Fruit fly (Drosophila melanogaster): ENCODE results near the gene Pvf3.

Pvf3 gene

DNA sequence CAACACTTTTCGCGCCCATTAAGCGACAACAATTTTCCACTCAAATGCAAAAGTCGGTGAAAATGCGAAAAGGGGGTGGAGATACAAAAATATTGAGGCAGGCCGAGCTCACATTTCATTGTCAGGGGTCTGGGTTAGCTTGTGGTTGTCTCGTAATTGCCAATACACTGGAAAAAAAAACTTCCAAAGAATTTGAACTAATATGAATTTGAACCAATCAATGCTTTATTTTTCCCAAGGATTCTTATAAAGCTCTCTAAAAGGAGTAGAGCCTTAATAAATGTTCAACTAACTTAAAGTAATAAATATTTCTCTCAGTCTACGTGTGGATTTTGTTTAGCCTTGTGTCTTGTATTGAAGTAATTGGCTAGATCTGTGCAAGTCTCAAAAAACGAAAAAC, 84.5 kb downstream of the Pvf3 start (continued):
- TF ChIP-seq CG7368 (GFP tag; optimal IDR thresholded peaks at IDR 0.05) (peak; percentile 1), Eip93F (GFP tag; optimal IDR thresholded peaks at IDR 0.05) (no peak), Sox14 (GFP tag; optimal IDR thresholded peaks at IDR 0.05) (peak; percentile 22), CG15336 (GFP tag; IDR thresholded peaks at IDR 0.05) (peak; percentile 77), topi (GFP tag; optimal IDR thresholded peaks at IDR 0.05) (peak; percentile 26), CG8632 (GFP tag; optimal IDR thresholded peaks at IDR 0.05) (peak; percentile 1), Lpt (GFP tag; optimal IDR thresholded peaks at IDR 0.05) (peak; percentile 52), CG11762 (GFP tag; optimal IDR thresholded peaks at IDR 0.05; ENCODE audit: insufficient read depth) (peak; percentile 21), CG34406 (GFP tag; optimal IDR thresholded peaks at IDR 0.05) (no peak), vri (GFP tag; optimal IDR thresholded peaks at IDR 0.05) (no peak), CG10669 (GFP tag; optimal IDR thresholded peaks at IDR 0.05) (peak; percentile 32), Gug (GFP tag; IDR thresholded peaks at IDR 0.05) (peak; percentile 59), CG3919 (GFP tag; optimal IDR thresholded peaks at IDR 0.05) (peak; percentile 52), Sox15 (GFP tag; optimal IDR thresholded peaks at IDR 0.05) (no peak), CG6854 (GFP tag; optimal IDR thresholded peaks at IDR 0.05) (no peak), fkh (GFP tag; optimal IDR thresholded peaks at IDR 0.05) (no peak), CG1621 (tag; optimal IDR thresholded peaks at IDR 0.05) (no peak), CG32006 (GFP tag; optimal IDR thresholded peaks at IDR 0.05) (peak; percentile 80), Blimp-1 (GFP tag; optimal IDR thresholded peaks at IDR 0.05) (no peak), Ets96B (tag; optimal IDR thresholded peaks at IDR 0.05) (peak; percentile 36), cyc (GFP tag; optimal IDR thresholded peaks at IDR 0.05) (no peak), eg (GFP tag; IDR thresholded peaks at IDR 0.05) (peak; percentile 82), pdm3 (GFP tag; optimal IDR thresholded peaks at IDR 0.05) (peak; percentile 57), salr (GFP tag; optimal IDR thresholded peaks at IDR 0.05) (peak in 1 of 2 experiments; percentile 46), CG8319 (GFP tag; optimal IDR thresholded peaks at IDR 0.05) (no peak), acj6 (GFP tag; optimal IDR thresholded peaks at IDR 0.05) (peak; percentile 45), dsx (GFP tag; optimal IDR thresholded peaks at IDR 0.05; ENCODE audit: poor library complexity, severe bottlenecking) (peak; percentile 9), CG3032 (tag; optimal IDR thresholded peaks at IDR 0.05) (peak; percentile 13), fd59A (GFP tag; optimal IDR thresholded peaks at IDR 0.05) (no peak), Hr4 (GFP tag; optimal IDR thresholded peaks at IDR 0.05) (peak; percentile 81)

DNA sequence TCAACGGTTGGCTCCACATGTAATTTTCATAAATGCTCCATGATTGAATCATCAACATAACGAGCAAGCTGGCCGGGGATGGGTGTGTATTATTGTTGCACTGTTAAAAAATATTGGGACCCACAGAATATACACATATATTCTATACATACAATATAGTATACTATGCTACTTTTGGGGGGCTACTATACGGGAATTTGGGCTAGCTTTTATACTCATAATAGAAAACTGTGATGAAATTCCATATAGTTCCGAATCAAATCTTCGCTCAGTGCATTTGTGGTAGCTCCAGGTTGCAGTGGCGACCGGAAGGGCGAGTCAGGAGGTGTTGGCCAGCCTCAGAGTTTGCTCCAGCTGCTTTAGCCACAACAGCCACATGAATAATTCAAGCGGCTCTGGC, 85.6 kb downstream of the Pvf3 start:
- no peak for TF ChIP-seq CG6276 (GFP tag; optimal IDR thresholded peaks at IDR 0.05)
- TF ChIP-seq CG6163 (GFP tag; IDR thresholded peaks at IDR 0.05) = peak; percentile 83
- peak; percentile 90 for TF ChIP-seq Eip78C (GFP tag)
- TF ChIP-seq CG32006 (GFP tag; optimal IDR thresholded peaks at IDR 0.05) = no peak
- TF ChIP-seq topi (GFP tag; optimal IDR thresholded peaks at IDR 0.05) = peak; percentile 40
- peak; percentile 73 for TF ChIP-seq dsx (GFP tag; optimal IDR thresholded peaks at IDR 0.05; ENCODE audit: poor library complexity, severe bottlenecking)
- TF ChIP-seq CG9139 (GFP tag; optimal IDR thresholded peaks at IDR 0.05) = peak; percentile 27
- 0 out of 2 replicates have a peak, but pooled peaks have one; percentile 30 for TF ChIP-seq CG11294 (GFP tag; IDR thresholded peaks at IDR 0.05)
- peak; percentile 59 for TF ChIP-seq acj6 (GFP tag; optimal IDR thresholded peaks at IDR 0.05)
- TF ChIP-seq CG8632 (GFP tag; optimal IDR thresholded peaks at IDR 0.05) = peak; percentile 24
- no peak for TF ChIP-seq CG6854 (GFP tag; optimal IDR thresholded peaks at IDR 0.05)
- TF ChIP-seq CG10631 (GFP tag; optimal IDR thresholded peaks at IDR 0.05) = peak; percentile 74
- TF ChIP-seq CG8119 (GFP tag; IDR thresholded peaks at IDR 0.05) = peak; percentile 50; the same call in 1 of the 3 replicates
- peak; percentile 4 for TF ChIP-seq CG31627 (GFP tag; optimal IDR thresholded peaks at IDR 0.05)
- TF ChIP-seq Sox15 (GFP tag; optimal IDR thresholded peaks at IDR 0.05) = peak; percentile 11
- no peak for TF ChIP-seq eg (GFP tag; IDR thresholded peaks at IDR 0.05)
- TF ChIP-seq CG4318 (GFP tag; optimal IDR thresholded peaks at IDR 0.05) = peak; percentile 14
- TF ChIP-seq CG10669 (GFP tag; optimal IDR thresholded peaks at IDR 0.05) = peak; percentile 69
- TF ChIP-seq CG11902 (GFP tag; optimal IDR thresholded peaks at IDR 0.05) = peak; percentile 3
- no peak for TF ChIP-seq esn (GFP tag; optimal IDR thresholded peaks at IDR 0.05)
- TF ChIP-seq Met (GFP tag; optimal IDR thresholded peaks at IDR 0.05) = peak; percentile 37
- peak; percentile 38 for TF ChIP-seq CG8319 (GFP tag; optimal IDR thresholded peaks at IDR 0.05)
- TF ChIP-seq CG3919 (GFP tag; optimal IDR thresholded peaks at IDR 0.05) = no peak
- TF ChIP-seq fd59A (GFP tag; optimal IDR thresholded peaks at IDR 0.05) = peak; percentile 52
- peak; percentile 65 for TF ChIP-seq achi (GFP tag; optimal IDR thresholded peaks at IDR 0.05)
- peak; percentile 66 for TF ChIP-seq Ets96B (tag; optimal IDR thresholded peaks at IDR 0.05)
- TF ChIP-seq CG6808 (GFP tag; optimal IDR thresholded peaks at IDR 0.05) = peak; percentile 73
- TF ChIP-seq Hr4 (GFP tag; optimal IDR thresholded peaks at IDR 0.05) = peak; percentile 49
- TF ChIP-seq Sox14 (GFP tag; optimal IDR thresholded peaks at IDR 0.05) = peak; percentile 60
- TF ChIP-seq fkh (GFP tag; optimal IDR thresholded peaks at IDR 0.05) = no peak
- no peak for TF ChIP-seq dac (GFP tag; optimal IDR thresholded peaks at IDR 0.05)
- peak; percentile 54 for TF ChIP-seq pdm3 (GFP tag; optimal IDR thresholded peaks at IDR 0.05)
- no peak for TF ChIP-seq CG16779 (tag; optimal IDR thresholded peaks at IDR 0.05)
- peak; percentile 26 for TF ChIP-seq Sox102F (GFP tag; optimal IDR thresholded peaks at IDR 0.05)
- TF ChIP-seq Blimp-1 (GFP tag; optimal IDR thresholded peaks at IDR 0.05) = no peak
